Fruit fly (Drosophila melanogaster): ENCODE data around the gene Sfp96F.
A peak's percentile ranks its signal among the peaks of the same experiment; 100 is the strongest.

Gene Sfp96F

dm6 chr3R:25830128-25830527, at the start of gene Sfp96F:
Gene Sfp96F (minus strand): TSS chr3R:25830228.
- no peak for TF ChIP-seq Hr3 (GFP tag; optimal IDR thresholded peaks at IDR 0.05)
- no peak for TF ChIP-seq inv (GFP tag; IDR thresholded peaks at IDR 0.05; ENCODE audit: partially characterized antibody)
- no peak for TF ChIP-seq E2f2 (GFP tag; IDR thresholded peaks at IDR 0.05)
- no peak for TF ChIP-seq lola (GFP tag; optimal IDR thresholded peaks at IDR 0.05)
- no peak for TF ChIP-seq CG2875 (GFP tag; optimal IDR thresholded peaks at IDR 0.05)
- no peak for TF ChIP-seq Bteb2 (GFP tag; optimal IDR thresholded peaks at IDR 0.05)
- no peak for TF ChIP-seq pan (optimal IDR thresholded peaks at IDR 0.05)
- no peak for TF ChIP-seq pan (GFP tag; optimal IDR thresholded peaks at IDR 0.05 in 1 of 2, IDR thresholded peaks at IDR 0.05 in 1 of 2)
- no peak for TF ChIP-seq Ptx1 (GFP tag; IDR thresholded peaks at IDR 0.05)
- TF ChIP-seq CG2199 (GFP tag; IDR thresholded peaks at IDR 0.05): no peak
- TF ChIP-seq trem (tag; optimal IDR thresholded peaks at IDR 0.05): no peak
- no peak for TF ChIP-seq H15 (GFP tag; IDR thresholded peaks at IDR 0.05)

- TF ChIP-seq ind (GFP tag; optimal IDR thresholded peaks at IDR 0.05) (peak; percentile 77), CG30403 (GFP tag; optimal IDR thresholded peaks at IDR 0.05) (peak; percentile 78), CG2875 (GFP tag; optimal IDR thresholded peaks at IDR 0.05) (peak; percentile 44), danr (GFP tag; IDR thresholded peaks at IDR 0.05) (no peak), Mes4 (GFP tag; optimal IDR thresholded peaks at IDR 0.05) (peak; percentile 38), CG13287 (GFP tag; IDR thresholded peaks at IDR 0.05; ENCODE audit: partially characterized antibody) (no peak), ab (GFP tag; optimal IDR thresholded peaks at IDR 0.05) (peak; percentile 57), zen2 (GFP tag; IDR thresholded peaks at IDR 0.05; ENCODE audit: partially characterized antibody) (no peak), crp (GFP tag; optimal IDR thresholded peaks at IDR 0.05) (no peak), CG7839 (tag; optimal IDR thresholded peaks at IDR 0.05) (peak; percentile 90), ATbp (GFP tag; optimal IDR thresholded peaks at IDR 0.05) (peak; percentile 63), Hr51 (GFP tag; optimal IDR thresholded peaks at IDR 0.05) (peak; percentile 45 to 83), NfI (GFP tag; optimal IDR thresholded peaks at IDR 0.05) (peak; percentile 77), CG8924 (tag; optimal IDR thresholded peaks at IDR 0.05) (peak; percentile 81), lmd (GFP tag; IDR thresholded peaks at IDR 0.05) (no peak; the same call in 1 of the 2 replicates), unpg (GFP tag; optimal IDR thresholded peaks at IDR 0.05) (peak; percentile 74), CG15696 (tag; optimal IDR thresholded peaks at IDR 0.05) (peak; percentile 25), CG18599 (GFP tag; optimal IDR thresholded peaks at IDR 0.05) (peak; percentile 70), CG4328 (GFP tag; optimal IDR thresholded peaks at IDR 0.05) (peak; percentile 65), slp2 (GFP tag; optimal IDR thresholded peaks at IDR 0.05) (peak; percentile 67), Neu2 (GFP tag; optimal IDR thresholded peaks at IDR 0.05; ENCODE audit: borderline replicate concordance) (no peak), CG9609 (GFP tag; optimal IDR thresholded peaks at IDR 0.05) (peak; percentile 60), E2f1 (GFP tag; IDR thresholded peaks at IDR 0.05) (peak; percentile 80), zfh1 (GFP tag; IDR thresholded peaks at IDR 0.05) (no peak; the same call in 1 of the 3 replicates), Dfd (GFP tag; optimal IDR thresholded peaks at IDR 0.05) (no peak), MBD-R2 (GFP tag; IDR thresholded peaks at IDR 0.05) (no peak; the same call in 1 of the 2 replicates), YL-1 (GFP tag; optimal IDR thresholded peaks at IDR 0.05) (peak; percentile 1), Sry-δ (GFP tag; optimal IDR thresholded peaks at IDR 0.05) (peak; percentile 35), stc (GFP tag; IDR thresholded peaks at IDR 0.05) (no peak; the same call in none of the 2 replicates), klu (GFP tag; IDR thresholded peaks at IDR 0.05) (peak; percentile 56; the same call in 1 of the 2 replicates), sob (GFP tag; IDR thresholded peaks at IDR 0.05) (peak; percentile 77; the same call in 1 of the 2 replicates), p53 (GFP tag; optimal IDR thresholded peaks at IDR 0.05) (no peak), al (GFP tag; IDR thresholded peaks at IDR 0.05) (peak; percentile 70; the same call in 1 of the 2 replicates), Tbp (GFP tag; optimal IDR thresholded peaks at IDR 0.05) (no peak), CG31388 (GFP tag; optimal IDR thresholded peaks at IDR 0.05) (no peak), CG9817 (tag; optimal IDR thresholded peaks at IDR 0.05) (peak; percentile 68), Ptx1 (GFP tag; IDR thresholded peaks at IDR 0.05) (peak; percentile 88), Dref (GFP tag; IDR thresholded peaks at IDR 0.05) (no peak), Asciz (GFP tag; optimal IDR thresholded peaks at IDR 0.05) (peak; percentile 74)
These were observed 49.3 kb upstream of the Sfp96F start for dm6 chr3R:25879324-25879766.

Data from whole organism, embryonic.